Worm (Caenorhabditis elegans): ENCODE measurements around the gene eif-2D.

eif-2D gene

DNA sequence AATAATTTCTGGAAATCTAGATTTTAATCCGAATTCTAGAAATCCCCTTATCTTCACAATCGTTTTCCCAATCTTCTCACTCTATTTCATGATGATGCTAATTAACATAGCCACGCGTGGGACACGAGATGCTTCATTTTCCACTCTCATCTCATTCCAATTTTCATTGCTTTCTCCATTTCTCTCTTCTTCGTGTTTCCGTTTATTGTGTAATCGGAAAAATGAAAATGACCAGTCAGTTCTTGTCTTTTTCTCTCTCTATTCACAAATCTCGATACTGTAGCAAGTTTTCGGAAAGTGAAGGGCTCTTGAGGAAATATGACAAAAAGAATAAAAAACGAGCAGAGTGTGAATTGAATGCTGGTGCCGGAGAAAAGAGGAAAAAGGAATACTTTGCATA, 13.0 kb downstream of the eif-2D start:
- TF ChIP-seq med-1 (GFP tag; optimal IDR thresholded peaks at IDR 0.05; ENCODE audit: insufficient read depth) (no peak), T22C8.4 (GFP tag; IDR thresholded peaks at IDR 0.05) (no peak), ztf-23 (GFP tag; IDR thresholded peaks at IDR 0.05) (no peak), flt-1 (GFP tag; IDR thresholded peaks at IDR 0.05) (no peak), ztf-29 (GFP tag; IDR thresholded peaks at IDR 0.05) (no peak), ref-1 (GFP tag; conservative IDR thresholded peaks at IDR 0.05) (no peak), cog-1 (tag; optimal IDR thresholded peaks at IDR 0.05) (no peak), tab-1 (GFP tag; IDR thresholded peaks at IDR 0.05) (no peak), klf-2 (GFP tag; conservative IDR thresholded peaks at IDR 0.05) (no peak)

DNA sequence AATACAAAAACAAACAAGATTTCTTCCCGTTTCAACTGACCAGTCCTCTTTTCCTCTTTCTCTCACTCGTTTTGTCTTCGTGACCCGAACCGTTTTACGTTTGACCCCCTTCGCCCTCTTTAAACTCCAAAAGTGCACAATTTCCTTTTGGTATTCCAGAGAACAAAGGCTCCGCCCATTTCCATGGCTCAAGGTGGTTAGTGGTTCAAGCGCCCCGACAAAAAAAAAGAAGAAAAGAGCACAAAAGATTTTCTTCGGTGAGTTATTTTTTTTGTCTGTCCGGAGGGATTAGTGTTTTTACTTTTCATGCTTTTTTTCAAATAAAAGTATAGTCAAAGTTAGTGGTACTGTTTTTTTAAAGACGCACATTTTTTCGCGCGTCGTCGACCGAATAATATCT, 16.0 kb downstream of the eif-2D start, which contains the start of gene osta-2:
Gene osta-2, plus strand, starts transcription at position 160 of the 400 bp plus-strand sequence.
- TF ChIP-seq T22C8.4 (GFP tag; IDR thresholded peaks at IDR 0.05) = no peak
- TF ChIP-seq med-1 (GFP tag; optimal IDR thresholded peaks at IDR 0.05; ENCODE audit: insufficient read depth) = no peak
- no peak for TF ChIP-seq ztf-29 (GFP tag; IDR thresholded peaks at IDR 0.05)
- TF ChIP-seq tab-1 (GFP tag; IDR thresholded peaks at IDR 0.05) = no peak
- no peak for TF ChIP-seq ztf-23 (GFP tag; IDR thresholded peaks at IDR 0.05)
- no peak for TF ChIP-seq ref-1 (GFP tag; conservative IDR thresholded peaks at IDR 0.05)
- TF ChIP-seq cog-1 (tag; optimal IDR thresholded peaks at IDR 0.05) = no peak
- TF ChIP-seq flt-1 (GFP tag; IDR thresholded peaks at IDR 0.05) = no peak
- no peak for TF ChIP-seq klf-2 (GFP tag; conservative IDR thresholded peaks at IDR 0.05)

ce11 chrII:5708154-5708553, 16.6 kb downstream of the eif-2D start:
- no peak for TF ChIP-seq med-1 (GFP tag; optimal IDR thresholded peaks at IDR 0.05; ENCODE audit: insufficient read depth)
- no peak for TF ChIP-seq T22C8.4 (GFP tag; IDR thresholded peaks at IDR 0.05)
- TF ChIP-seq klf-2 (GFP tag; conservative IDR thresholded peaks at IDR 0.05) = no peak
- no peak for TF ChIP-seq ztf-29 (GFP tag; IDR thresholded peaks at IDR 0.05)
- no peak for TF ChIP-seq ztf-23 (GFP tag; IDR thresholded peaks at IDR 0.05)
- TF ChIP-seq flt-1 (GFP tag; IDR thresholded peaks at IDR 0.05) = no peak
- no peak for TF ChIP-seq ref-1 (GFP tag; conservative IDR thresholded peaks at IDR 0.05)
- TF ChIP-seq tab-1 (GFP tag; IDR thresholded peaks at IDR 0.05) = no peak
- TF ChIP-seq cog-1 (tag; optimal IDR thresholded peaks at IDR 0.05) = no peak

DNA sequence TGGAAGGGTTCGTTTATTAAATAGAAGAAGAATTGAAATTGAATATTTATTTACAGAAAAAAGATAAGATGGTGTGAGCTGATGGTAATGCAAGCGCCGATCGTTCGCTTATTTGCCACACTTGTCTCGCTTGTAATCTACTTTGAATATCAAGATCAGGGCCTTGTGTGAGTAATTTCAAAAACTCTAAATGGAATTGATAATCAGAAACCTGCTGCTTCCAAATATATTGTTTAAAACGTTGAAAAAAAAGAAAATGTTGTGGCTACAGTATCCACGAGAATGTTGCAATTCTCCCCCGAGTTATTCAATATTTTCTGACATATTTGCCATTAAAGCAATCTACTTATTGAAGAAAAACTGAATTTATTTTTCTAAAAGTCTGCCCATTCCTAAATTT, 19.3 kb downstream of the eif-2D start:
- no peak for TF ChIP-seq tab-1 (GFP tag; IDR thresholded peaks at IDR 0.05)
- TF ChIP-seq cog-1 (tag; optimal IDR thresholded peaks at IDR 0.05) = no peak
- TF ChIP-seq klf-2 (GFP tag; conservative IDR thresholded peaks at IDR 0.05) = no peak
- TF ChIP-seq ref-1 (GFP tag; conservative IDR thresholded peaks at IDR 0.05) = no peak
- no peak for TF ChIP-seq med-1 (GFP tag; optimal IDR thresholded peaks at IDR 0.05; ENCODE audit: insufficient read depth)
- TF ChIP-seq flt-1 (GFP tag; IDR thresholded peaks at IDR 0.05) = no peak
- no peak for TF ChIP-seq ztf-29 (GFP tag; IDR thresholded peaks at IDR 0.05)
- no peak for TF ChIP-seq T22C8.4 (GFP tag; IDR thresholded peaks at IDR 0.05)
- TF ChIP-seq ztf-23 (GFP tag; IDR thresholded peaks at IDR 0.05) = no peak

ce11 chrII:5712126-5712525, 20.6 kb downstream of the eif-2D start:
- TF ChIP-seq ztf-23 (GFP tag; IDR thresholded peaks at IDR 0.05) (no peak), T22C8.4 (GFP tag; IDR thresholded peaks at IDR 0.05) (no peak), ztf-29 (GFP tag; IDR thresholded peaks at IDR 0.05) (no peak), med-1 (GFP tag; optimal IDR thresholded peaks at IDR 0.05; ENCODE audit: insufficient read depth) (no peak)

DNA sequence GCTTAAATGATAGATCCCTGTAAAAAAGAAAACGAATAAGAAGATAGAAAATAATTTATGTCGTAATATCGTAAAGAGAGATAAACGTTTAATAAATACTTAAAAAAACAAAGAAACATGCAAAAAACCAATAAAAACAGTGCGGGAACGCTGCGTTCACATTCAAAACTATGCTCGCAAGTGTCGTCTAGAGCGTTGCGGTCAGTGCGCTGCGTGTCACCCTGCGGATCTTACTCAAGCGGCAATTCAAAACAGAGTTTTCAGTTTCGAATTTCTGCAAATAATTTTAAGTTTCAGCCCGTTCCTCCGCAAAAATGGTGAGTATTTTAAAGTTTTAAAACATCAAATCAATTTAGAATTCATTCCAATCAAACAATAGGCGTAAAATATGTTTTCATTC, 23.3 kb downstream of the eif-2D start, which contains the start of the genes tiar-1 and lelo-4:
Gene tiar-1, minus strand, starts transcription at position 17 of the 400 bp plus-strand sequence.
Gene lelo-4, plus strand, starts transcription at position 118 of the 400 bp plus-strand sequence.
- no peak for TF ChIP-seq ztf-29 (GFP tag; IDR thresholded peaks at IDR 0.05)
- TF ChIP-seq flt-1 (GFP tag; IDR thresholded peaks at IDR 0.05) = 0 out of 2 replicates have a peak, but pooled peaks have one; percentile 13
- TF ChIP-seq tab-1 (GFP tag; IDR thresholded peaks at IDR 0.05) = no peak

ce11 chrII:5715745-5716357, 24.3 kb downstream of the eif-2D start, which contains the start of the genes C18A3.10 and C18A3.3:
TSS of gene C18A3.10 (minus strand) at chrII:5715845.
TSS of gene C18A3.3 (plus strand) at chrII:5716307.
- TF ChIP-seq T22C8.4 (GFP tag; IDR thresholded peaks at IDR 0.05) (no peak), cog-1 (tag; optimal IDR thresholded peaks at IDR 0.05) (no peak), klf-2 (GFP tag; conservative IDR thresholded peaks at IDR 0.05) (no peak), ztf-23 (GFP tag; IDR thresholded peaks at IDR 0.05) (no peak), ref-1 (GFP tag; conservative IDR thresholded peaks at IDR 0.05) (no peak), flt-1 (GFP tag; IDR thresholded peaks at IDR 0.05) (no peak), tab-1 (GFP tag; IDR thresholded peaks at IDR 0.05) (no peak), ztf-29 (GFP tag; IDR thresholded peaks at IDR 0.05) (no peak), med-1 (GFP tag; optimal IDR thresholded peaks at IDR 0.05; ENCODE audit: insufficient read depth) (no peak)

- TF ChIP-seq med-1 (GFP tag; optimal IDR thresholded peaks at IDR 0.05; ENCODE audit: insufficient read depth) (no peak), flt-1 (GFP tag; IDR thresholded peaks at IDR 0.05) (no peak)
These were observed 26.3 kb downstream of the eif-2D start, which contains the start of gene zipt-3 for ce11 chrII:5717831-5718230. TSS of gene zipt-3 (plus strand) at chrII:5718131.

ce11 chrII:5719848-5720247, 28.3 kb downstream of the eif-2D start, which contains the start of gene damt-1:
TSS of gene damt-1 (plus strand) at chrII:5720148.
- TF ChIP-seq tab-1 (GFP tag; IDR thresholded peaks at IDR 0.05) (no peak), flt-1 (GFP tag; IDR thresholded peaks at IDR 0.05) (no peak), ztf-29 (GFP tag; IDR thresholded peaks at IDR 0.05) (no peak), T22C8.4 (GFP tag; IDR thresholded peaks at IDR 0.05) (no peak), klf-2 (GFP tag; conservative IDR thresholded peaks at IDR 0.05) (no peak), ref-1 (GFP tag; conservative IDR thresholded peaks at IDR 0.05) (no peak), med-1 (GFP tag; optimal IDR thresholded peaks at IDR 0.05; ENCODE audit: insufficient read depth) (no peak), cog-1 (tag; optimal IDR thresholded peaks at IDR 0.05) (no peak), ztf-23 (GFP tag; IDR thresholded peaks at IDR 0.05) (no peak)

- TF ChIP-seq cog-1 (tag; optimal IDR thresholded peaks at IDR 0.05) (no peak), tab-1 (GFP tag; IDR thresholded peaks at IDR 0.05) (no peak), ztf-29 (GFP tag; IDR thresholded peaks at IDR 0.05) (no peak), ref-1 (GFP tag; conservative IDR thresholded peaks at IDR 0.05) (no peak), klf-2 (GFP tag; conservative IDR thresholded peaks at IDR 0.05) (no peak), T22C8.4 (GFP tag; IDR thresholded peaks at IDR 0.05) (no peak), med-1 (GFP tag; optimal IDR thresholded peaks at IDR 0.05; ENCODE audit: insufficient read depth) (no peak), ztf-23 (GFP tag; IDR thresholded peaks at IDR 0.05) (no peak), flt-1 (GFP tag; IDR thresholded peaks at IDR 0.05) (no peak)
These were observed 33.6 kb downstream of the eif-2D start for ce11 chrII:5725094-5725493.
